Fruit fly (Drosophila melanogaster): ENCODE data around the gene CG2186.

Gene CG2186

DNA sequence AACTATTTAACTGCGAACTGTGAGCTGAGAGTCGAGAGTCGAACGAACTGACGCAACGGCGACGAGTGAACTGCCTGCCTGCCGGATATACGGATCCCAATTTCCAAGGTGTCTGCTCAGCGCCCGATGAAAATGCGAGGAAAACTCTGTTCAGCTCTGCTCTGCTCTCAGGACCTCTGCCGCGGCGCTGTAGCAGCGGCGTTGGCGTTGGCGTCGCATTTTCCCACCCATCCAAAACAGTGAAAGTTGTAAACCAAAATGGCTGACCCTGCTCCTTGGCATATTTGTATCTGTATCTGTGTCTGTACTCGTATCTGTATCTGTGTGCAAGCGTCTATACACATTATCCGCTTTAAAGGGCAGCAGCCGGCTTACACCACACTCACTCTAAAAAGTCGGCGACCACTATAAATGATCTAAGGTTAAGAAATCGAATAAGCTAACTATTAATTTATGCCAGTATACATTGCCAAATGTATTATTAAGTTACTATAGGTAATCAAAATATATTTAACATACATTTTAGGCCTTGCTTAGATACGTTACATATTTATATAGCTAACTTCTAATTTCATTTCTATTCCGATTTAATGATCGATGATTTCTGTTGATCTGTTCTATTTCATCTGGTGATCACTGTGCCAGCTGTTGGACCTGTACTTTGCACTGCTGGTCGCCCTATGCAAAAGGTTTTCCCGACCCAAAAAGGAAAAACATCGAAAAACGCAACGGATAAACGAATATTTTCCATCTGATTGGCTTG is 34.6 kb upstream of the CG2186 start (continued):
- TF ChIP-seq CG10462 (GFP tag; optimal IDR thresholded peaks at IDR 0.05) = peak; percentile 12
- TF ChIP-seq sna (GFP tag; IDR thresholded peaks at IDR 0.05; ENCODE audit: partially characterized antibody) = no peak
- peak; percentile 72 for TF ChIP-seq CG17359 (tag; optimal IDR thresholded peaks at IDR 0.05)
- TF ChIP-seq wek (GFP tag; optimal IDR thresholded peaks at IDR 0.05) = peak; percentile 2
- peak; percentile 86 for TF ChIP-seq CG18599 (GFP tag; optimal IDR thresholded peaks at IDR 0.05)
- no peak for TF ChIP-seq Side (GFP tag; optimal IDR thresholded peaks at IDR 0.05)
- TF ChIP-seq Six4 (GFP tag; optimal IDR thresholded peaks at IDR 0.05) = peak; percentile 24
- TF ChIP-seq prd (optimal IDR thresholded peaks at IDR 0.05) = no peak
- peak; percentile 82 for TF ChIP-seq prd (GFP tag; IDR thresholded peaks at IDR 0.05)
- peak; percentile 84 for TF ChIP-seq CG10267 (tag; optimal IDR thresholded peaks at IDR 0.05)
- peak; percentile 57 for TF ChIP-seq CG30431 (GFP tag; optimal IDR thresholded peaks at IDR 0.05)
- peak; percentile 44 for TF ChIP-seq Usf (GFP tag; optimal IDR thresholded peaks at IDR 0.05)
- TF ChIP-seq Sry-δ (GFP tag; optimal IDR thresholded peaks at IDR 0.05) = no peak
- TF ChIP-seq grau (tag; optimal IDR thresholded peaks at IDR 0.05) = peak; percentile 96
- no peak for TF ChIP-seq CG7928 (GFP tag; optimal IDR thresholded peaks at IDR 0.05)
- peak; percentile 72 for TF ChIP-seq CG17328 (GFP tag; IDR thresholded peaks at IDR 0.05)
- no peak for TF ChIP-seq HLH4C (GFP tag; IDR thresholded peaks at IDR 0.05; ENCODE audit: partially characterized antibody)
- no peak for TF ChIP-seq al (GFP tag; IDR thresholded peaks at IDR 0.05)
- no peak for TF ChIP-seq CTCF (GFP tag; optimal IDR thresholded peaks at IDR 0.05)
- peak; percentile 34 for TF ChIP-seq CG17802 (tag; optimal IDR thresholded peaks at IDR 0.05)
- TF ChIP-seq gcm (GFP tag; optimal IDR thresholded peaks at IDR 0.05) = peak; percentile 66
- no peak for TF ChIP-seq ro (GFP tag; IDR thresholded peaks at IDR 0.05)
- TF ChIP-seq ab (GFP tag; optimal IDR thresholded peaks at IDR 0.05) = no peak
- TF ChIP-seq cg (GFP tag; optimal IDR thresholded peaks at IDR 0.05) = peak; percentile 70
- no peak for TF ChIP-seq CG10543 (GFP tag; optimal IDR thresholded peaks at IDR 0.05)
- TF ChIP-seq dimm (GFP tag; IDR thresholded peaks at IDR 0.05) = no peak
- peak; percentile 45; the same call in 2 of the 3 replicates for TF ChIP-seq dysf (GFP tag; IDR thresholded peaks at IDR 0.05)
- TF ChIP-seq CG18011 (GFP tag; optimal IDR thresholded peaks at IDR 0.05) = no peak
- TF ChIP-seq CG18476 (GFP tag; optimal IDR thresholded peaks at IDR 0.05) = peak; percentile 71
- no peak for TF ChIP-seq gfzf (GFP tag; optimal IDR thresholded peaks at IDR 0.05)
- TF ChIP-seq CG17829 (tag; optimal IDR thresholded peaks at IDR 0.05) = peak; percentile 81
- TF ChIP-seq klu (GFP tag; IDR thresholded peaks at IDR 0.05) = no peak
- no peak for TF ChIP-seq crc (GFP tag; optimal IDR thresholded peaks at IDR 0.05)
- no peak for TF ChIP-seq h (optimal IDR thresholded peaks at IDR 0.05)
- TF ChIP-seq ftz-f1 (GFP tag; optimal IDR thresholded peaks at IDR 0.05) = no peak
- peak; percentile 40 for TF ChIP-seq salm (tag; optimal IDR thresholded peaks at IDR 0.05)
- no peak for TF ChIP-seq CG11247 (GFP tag; IDR thresholded peaks at IDR 0.05)
- TF ChIP-seq HLH3B (GFP tag; IDR thresholded peaks at IDR 0.05) = peak; percentile 51
- TF ChIP-seq croc (GFP tag; conservative IDR thresholded peaks at IDR 0.05) = peak; percentile 68
- no peak for TF ChIP-seq Optix (GFP tag; IDR thresholded peaks at IDR 0.05)
- peak; percentile 76 for TF ChIP-seq row (GFP tag; IDR thresholded peaks at IDR 0.05)
- TF ChIP-seq CG1647 (GFP tag; optimal IDR thresholded peaks at IDR 0.05) = no peak
- TF ChIP-seq HmgZ (tag; optimal IDR thresholded peaks at IDR 0.05) = peak; percentile 57
- peak; percentile 25 for TF ChIP-seq CG18764 (GFP tag; optimal IDR thresholded peaks at IDR 0.05)
- TF ChIP-seq CG6654 (GFP tag; optimal IDR thresholded peaks at IDR 0.05) = peak; percentile 24
- no peak; the same call in 1 of the 2 replicates for TF ChIP-seq CG32532 (GFP tag; IDR thresholded peaks at IDR 0.05)
- no peak for TF ChIP-seq CG5953 (GFP tag; IDR thresholded peaks at IDR 0.05)
- TF ChIP-seq Nf-YB (GFP tag; optimal IDR thresholded peaks at IDR 0.05) = peak; percentile 74
- peak; percentile 13 for TF ChIP-seq Atf-2 (GFP tag; optimal IDR thresholded peaks at IDR 0.05)
- no peak for TF ChIP-seq ash1 (GFP tag; optimal IDR thresholded peaks at IDR 0.05)
- no peak for TF ChIP-seq CG8089 (GFP tag; optimal IDR thresholded peaks at IDR 0.05)

Measured in whole organism, embryonic.